Worm (Caenorhabditis elegans) whole organism, L1 larva: ENCODE measurements around the gene hrpf-2.

ENCODE experiments used
- alr-1 ChIP-seq: fragments of 200-800 bp; sonication (Bioruptor generic); optimal IDR thresholded peaks from 2 replicates; lab custom pipeline; 2018; ENCODE audit warnings: borderline replicate concordance, mild to moderate bottlenecking, missing genetic modification characterization, missing compliant biosample characterization
- ceh-63 ChIP-seq: fragments of 200-800 bp; sonication (Bioruptor generic); optimal IDR thresholded peaks from 2 replicates; lab custom pipeline; 2018; ENCODE audit warnings: mild to moderate bottlenecking, missing genetic modification characterization, missing compliant biosample characterization
- elt-3 ChIP-seq, 6 experiments: fragments of 150-350 bp in 1 of 6; sonication (generic microtip); optimal IDR thresholded peaks; 2 replicates each; lab custom pipeline; 2017 to 2018; ENCODE audit warnings: missing biosample characterization in 6 of 6, missing genetic modification characterization in 6 of 6, inconsistent platforms in 1 of 6
- mdl-1 ChIP-seq, 2 experiments: fragments of 150-350 bp; optimal IDR thresholded peaks; 2 replicates each; lab custom pipeline; 2014 to 2017; ENCODE audit warnings: missing biosample characterization in 2 of 2, missing genetic modification characterization in 2 of 2, inconsistent platforms in 1 of 2
- mep-1 ChIP-seq: fragments of 150-350 bp; optimal IDR thresholded peaks from 2 replicates; lab custom pipeline; 2014; ENCODE audit warnings: missing biosample characterization, missing genetic modification characterization
- nhr-11 ChIP-seq: fragments of 150-350 bp; optimal IDR thresholded peaks from 2 replicates; lab custom pipeline; 2014; ENCODE audit warnings: missing biosample characterization, missing genetic modification characterization
- nhr-12 ChIP-seq: sonication (generic microtip); optimal IDR thresholded peaks from 2 replicates; lab custom pipeline; 2017; ENCODE audit warnings: missing biosample characterization, missing genetic modification characterization
- nhr-20 ChIP-seq: sonication (generic microtip); optimal IDR thresholded peaks from 2 replicates; lab custom pipeline; 2016; ENCODE audit warnings: mild to moderate bottlenecking, missing genetic modification characterization, missing compliant biosample characterization
- nhr-85 ChIP-seq: sonication (generic microtip); peaks from one replicate; lab custom pipeline; 2016; ENCODE audit warnings: missing genetic modification characterization, inconsistent platforms, missing compliant biosample characterization
- snpc-4 ChIP-seq: fragments of 150-350 bp; optimal IDR thresholded peaks from 2 replicates; lab custom pipeline; 2014; ENCODE audit warnings: missing biosample characterization, missing genetic modification characterization
- tlp-1 ChIP-seq: fragments of 150-350 bp; optimal IDR thresholded peaks from 2 replicates; lab custom pipeline; 2014; ENCODE audit warnings: missing biosample characterization, missing genetic modification characterization
- unc-130 ChIP-seq: fragments of 150-350 bp; optimal IDR thresholded peaks from 2 replicates; lab custom pipeline; 2017; ENCODE audit warnings: missing biosample characterization, missing genetic modification characterization, inconsistent platforms
- ztf-11 ChIP-seq, 2 experiments: sonication (generic microtip); optimal IDR thresholded peaks; 2 replicates each; lab custom pipeline; 2016 to 2017; ENCODE audit warnings: missing genetic modification characterization in 2 of 2, missing biosample characterization in 1 of 2, missing compliant biosample characterization in 1 of 2

DNA sequence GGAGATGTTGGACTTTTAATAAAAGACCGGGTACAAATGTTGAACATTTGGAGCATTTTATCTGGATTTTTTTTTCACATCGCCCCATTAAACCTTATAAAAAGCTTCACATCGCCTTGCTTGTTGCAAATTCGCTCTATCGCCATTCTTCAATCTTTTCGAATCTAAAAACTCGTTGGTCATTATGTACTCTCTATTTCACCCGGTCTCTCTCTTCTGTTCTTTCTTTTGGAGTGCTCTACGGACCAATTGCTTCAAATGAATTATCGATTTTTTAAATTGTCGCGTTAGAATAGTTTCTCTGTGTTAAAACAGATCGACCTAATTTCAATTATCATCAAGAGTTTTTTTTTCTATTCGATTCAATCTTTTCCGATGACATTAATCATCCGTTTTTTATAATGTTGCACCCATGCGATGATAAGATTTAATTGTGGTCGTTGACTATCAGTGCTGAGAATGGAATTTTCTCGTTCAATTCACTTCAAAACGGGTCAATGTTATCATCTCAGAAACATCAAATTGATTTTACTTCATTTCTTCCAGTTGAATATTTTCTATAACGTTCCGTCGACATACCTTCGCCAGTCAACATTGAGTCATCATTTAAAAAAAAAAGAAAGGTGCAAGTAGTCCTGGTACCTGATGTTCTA lies 48.8 kb downstream of the hrpf-2 start:
- TF ChIP-seq ceh-63 (GFP tag; lab: Kevin White, UChicago) (no peak), alr-1 (tag; lab: Kevin White, UChicago) (no peak), mep-1 (tag; lab: Kevin White, UChicago) (no peak), ztf-11 (tag; optimal IDR thresholded peaks at IDR 0.05; lab: Kevin White, UChicago) (no peak), tlp-1 (tag; lab: Kevin White, UChicago) (no peak), nhr-85 (tag; lab: Kevin White, UChicago) (no peak), nhr-11 (tag; lab: Kevin White, UChicago) (no peak), elt-3 (tag; optimal IDR thresholded peaks at IDR 0.05; lab: Kevin White, UChicago) (no peak), nhr-20 (tag; lab: Kevin White, UChicago) (no peak), snpc-4 (tag; lab: Kevin White, UChicago) (no peak), unc-130 (tag; lab: Kevin White, UChicago) (no peak), nhr-12 (no peak), mdl-1 (tag; optimal IDR thresholded peaks at IDR 0.05; lab: Kevin White, UChicago) (no peak)
